Fruit fly (Drosophila melanogaster) whole organism, adult: ENCODE results near the gene CG3149.
A peak's percentile ranks its signal among the peaks of the same experiment; 100 is the strongest.

Experiments
- CG11617 ChIP-seq: fragments of 200-800 bp; sonication (Bioruptor generic); optimal IDR thresholded peaks from 2 replicates; lab custom pipeline; 2017; ENCODE audit warnings: mild to moderate bottlenecking, missing biosample characterization, missing genetic modification reagents, missing genetic modification characterization
- CG12768 ChIP-seq: fragments of 200-800 bp; sonication (Bioruptor generic); optimal IDR thresholded peaks from 2 replicates; lab custom pipeline; 2017; ENCODE audit warnings: missing biosample characterization, missing genetic modification characterization, mild to moderate bottlenecking, moderate library complexity, missing genetic modification reagents
- CG14711 ChIP-seq: fragments of 200-800 bp; sonication (Bioruptor generic); optimal IDR thresholded peaks from 2 replicates; lab custom pipeline; 2018; ENCODE audit warnings: missing biosample characterization, mild to moderate bottlenecking, missing genetic modification characterization, moderate library complexity
- CG1620 ChIP-seq: fragments of 200-800 bp; sonication (Bioruptor generic); optimal IDR thresholded peaks from 2 replicates; lab custom pipeline; 2016; ENCODE audit warnings: missing biosample characterization, missing genetic modification characterization
- CG33017 ChIP-seq: fragments of 200-800 bp; sonication (Bioruptor generic); optimal IDR thresholded peaks from 2 replicates; lab custom pipeline; 2018; ENCODE audit warnings: missing biosample characterization, mild to moderate bottlenecking, missing genetic modification characterization, moderate library complexity
- CG5204 ChIP-seq: fragments of 200-800 bp; sonication (Bioruptor generic); optimal IDR thresholded peaks from 2 replicates; lab custom pipeline; 2016; ENCODE audit warnings: missing biosample characterization, missing genetic modification characterization
- CG7045 ChIP-seq: fragments of 200-800 bp; sonication (Bioruptor generic); optimal IDR thresholded peaks from 2 replicates; lab custom pipeline; 2017; ENCODE audit warnings: missing biosample characterization, mild to moderate bottlenecking, missing genetic modification characterization
- CG7101 ChIP-seq: fragments of 200-800 bp; sonication (Bioruptor generic); optimal IDR thresholded peaks from 2 replicates; lab custom pipeline; 2018; ENCODE audit warnings: missing biosample characterization, mild to moderate bottlenecking, missing genetic modification characterization, moderate library complexity
- Clk ChIP-seq: fragments of 200-800 bp; sonication (Bioruptor generic); optimal IDR thresholded peaks from 2 replicates; lab custom pipeline; 2017; ENCODE audit warnings: missing biosample characterization, missing genetic modification characterization
- Crg-1 ChIP-seq: fragments of 200-800 bp; sonication (Bioruptor generic); optimal IDR thresholded peaks from 2 replicates; lab custom pipeline; 2016; ENCODE audit warnings: missing biosample characterization, missing genetic modification characterization
- Hr96 ChIP-seq: fragments of 200-800 bp; sonication (Bioruptor generic); optimal IDR thresholded peaks from 2 replicates; lab custom pipeline; 2016; ENCODE audit warnings: missing biosample characterization, missing genetic modification characterization
- Mnt ChIP-seq: fragments of 200-800 bp; sonication (Bioruptor generic); optimal IDR thresholded peaks from 2 replicates; lab custom pipeline; 2016; ENCODE audit warnings: missing biosample characterization, mild to moderate bottlenecking, missing genetic modification characterization
- bab1 ChIP-seq: fragments of 200-800 bp; sonication (Bioruptor generic); optimal IDR thresholded peaks from 3 replicates; lab custom pipeline; 2019; ENCODE audit warnings: missing biosample characterization, mild to moderate bottlenecking, missing genetic modification characterization, moderate library complexity
- cic ChIP-seq: fragments of 200-800 bp; sonication (Bioruptor generic); optimal IDR thresholded peaks from 2 replicates; lab custom pipeline; 2017; ENCODE audit warnings: missing biosample characterization, mild to moderate bottlenecking, missing genetic modification characterization, moderate library complexity
- cnc ChIP-seq, 2 experiments: fragments of >200 bp; optimal IDR thresholded peaks; 2 replicates each; lab custom pipeline; 2017
- kay ChIP-seq: fragments of 200-800 bp; sonication (Bioruptor generic); peaks from one replicate; lab custom pipeline; 2016; ENCODE audit warnings: missing biosample characterization, missing genetic modification characterization, borderline replicate concordance
- ovo ChIP-seq: fragments of 200-800 bp; sonication (Bioruptor generic); optimal IDR thresholded peaks from 2 replicates; lab custom pipeline; 2016; ENCODE audit warnings: missing biosample characterization, missing genetic modification characterization
- pad ChIP-seq: fragments of 200-800 bp; sonication (Bioruptor generic); optimal IDR thresholded peaks from 3 replicates; lab custom pipeline; 2017; ENCODE audit warnings: missing biosample characterization, missing genetic modification characterization, mild to moderate bottlenecking, moderate library complexity, missing genetic modification reagents
- tj ChIP-seq: fragments of 200-800 bp; sonication (Bioruptor generic); optimal IDR thresholded peaks from 3 replicates; lab custom pipeline; 2017; ENCODE audit warnings: missing biosample characterization, mild to moderate bottlenecking, missing genetic modification characterization, moderate library complexity
- toe ChIP-seq: fragments of 200-800 bp; sonication (Bioruptor generic); optimal IDR thresholded peaks from 2 replicates; lab custom pipeline; 2016; ENCODE audit warnings: missing biosample characterization, missing genetic modification characterization

CG3149 gene

DNA sequence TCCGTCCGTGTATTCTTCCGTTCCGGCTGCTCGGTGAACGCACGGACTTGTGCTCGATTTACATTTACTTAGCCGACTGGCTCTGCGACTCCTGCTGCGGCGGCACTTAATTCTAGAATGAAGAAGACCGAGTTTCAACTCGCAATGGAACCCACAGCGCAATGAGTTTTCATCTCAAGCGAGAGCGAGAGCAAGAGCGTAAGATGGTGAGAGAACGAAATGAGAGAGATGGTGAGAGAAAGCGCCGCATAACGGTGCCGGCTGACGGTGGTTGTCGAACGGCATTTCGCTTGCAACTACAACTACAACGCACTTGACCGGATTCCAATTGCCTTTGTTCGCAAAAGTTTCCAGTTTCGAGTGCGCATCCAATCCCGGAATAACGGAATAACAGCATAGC is 32.2 kb downstream of the CG3149 start, which contains the start of gene OtopLc:
Gene OtopLc (minus strand): TSS at position 101 of the 400 bp plus-strand sequence.
- no peak for TF ChIP-seq CG14711 (tag; lab: Kevin White, UChicago)
- no peak for TF ChIP-seq Hr96 (GFP tag; lab: Kevin White, UChicago)
- no peak for TF ChIP-seq tj (GFP tag; lab: Kevin White, UChicago)
- no peak for TF ChIP-seq CG5204 (GFP tag; lab: Kevin White, UChicago)
- no peak for TF ChIP-seq ovo (GFP tag; lab: Kevin White, UChicago)
- no peak for TF ChIP-seq CG11617 (GFP tag; lab: Kevin White, UChicago)
- TF ChIP-seq CG7045 (GFP tag; lab: Kevin White, UChicago) = no peak
- TF ChIP-seq CG12768 (GFP tag; lab: Kevin White, UChicago) = no peak
- TF ChIP-seq cic (GFP tag; lab: Kevin White, UChicago) = no peak
- no peak for TF ChIP-seq cnc (optimal IDR thresholded peaks at IDR 0.05; lab: Kevin White, UChicago)
- no peak for TF ChIP-seq Mnt (GFP tag; lab: Kevin White, UChicago)
- no peak for TF ChIP-seq Crg-1 (GFP tag; lab: Kevin White, UChicago)
- TF ChIP-seq CG33017 = no peak
- no peak for TF ChIP-seq Clk (GFP tag; lab: Kevin White, UChicago)
- TF ChIP-seq CG1620 (GFP tag; lab: Kevin White, UChicago) = no peak

DNA sequence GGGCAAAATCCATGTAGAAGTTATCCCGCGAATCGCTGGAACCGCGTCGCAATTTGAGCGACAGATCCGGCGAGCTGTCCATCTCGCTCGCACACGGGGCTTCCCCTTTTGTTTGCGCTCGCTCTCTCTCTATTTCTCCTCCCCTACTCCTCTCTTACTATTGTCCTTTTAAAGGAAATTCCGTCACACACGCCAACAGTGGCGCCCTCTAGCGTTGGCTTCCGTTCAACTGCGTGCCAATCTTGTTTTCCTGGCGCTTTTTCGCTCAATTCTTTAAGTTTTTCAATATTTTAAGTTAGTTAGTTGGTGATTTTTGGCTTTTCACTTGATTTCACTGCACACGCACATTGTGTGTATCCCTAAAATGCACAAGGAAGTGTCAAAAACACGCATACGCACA is 33.0 kb downstream of the CG3149 start:
- no peak for TF ChIP-seq CG7045 (GFP tag; lab: Kevin White, UChicago)
- TF ChIP-seq CG12768 (GFP tag; lab: Kevin White, UChicago) = no peak
- TF ChIP-seq ovo (GFP tag; lab: Kevin White, UChicago) = no peak
- TF ChIP-seq pad (GFP tag; lab: Kevin White, UChicago) = peak; percentile 53

DNA sequence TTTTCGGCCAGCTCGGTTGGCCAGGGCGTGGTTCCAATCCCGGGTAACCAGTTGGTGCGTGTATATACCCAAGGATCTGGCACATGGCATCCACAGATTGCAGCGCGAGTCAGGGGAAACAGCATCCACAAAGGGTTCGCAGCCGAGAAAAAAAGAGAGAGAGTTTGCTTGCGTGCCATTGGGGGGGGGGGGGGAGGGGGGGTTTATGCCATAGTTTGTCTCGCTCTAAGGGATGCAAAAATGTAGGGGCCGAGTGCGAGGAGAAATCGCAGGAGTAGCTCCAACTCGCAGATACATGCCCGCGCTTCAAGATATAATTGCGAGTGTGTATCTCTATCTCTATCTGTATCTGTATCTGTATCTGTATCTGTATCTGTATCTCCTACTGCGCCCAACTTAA is 45.0 kb downstream of the CG3149 start:
- TF ChIP-seq cnc (optimal IDR thresholded peaks at IDR 0.05; lab: Kevin White, UChicago) (no peak), tj (GFP tag; lab: Kevin White, UChicago) (no peak), CG7101 (tag; lab: Kevin White, UChicago) (no peak), pad (GFP tag; lab: Kevin White, UChicago) (peak; percentile 96), cic (GFP tag; lab: Kevin White, UChicago) (no peak), CG7045 (GFP tag; lab: Kevin White, UChicago) (no peak)

DNA sequence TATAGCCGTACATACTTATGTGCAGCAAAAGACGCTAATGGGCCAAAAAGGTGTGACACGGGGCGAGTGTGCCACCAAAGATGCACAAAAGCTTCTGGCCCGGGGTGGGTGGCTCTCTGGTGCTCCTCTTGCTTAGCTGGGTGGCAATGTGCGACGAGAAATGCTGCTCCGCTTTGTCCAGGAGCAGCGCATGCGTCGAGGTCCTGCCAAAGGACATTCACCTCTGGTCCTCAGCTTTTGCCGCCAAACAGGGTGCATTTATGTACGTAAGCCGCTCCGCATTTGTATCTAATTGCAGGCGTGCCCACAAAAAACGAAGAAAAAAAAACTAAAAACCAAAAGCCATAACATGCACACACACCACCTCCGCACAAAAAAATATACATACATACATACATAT is 45.6 kb downstream of the CG3149 start:
- TF ChIP-seq CG7045 (GFP tag; lab: Kevin White, UChicago) = no peak
- no peak for TF ChIP-seq Crg-1 (GFP tag; lab: Kevin White, UChicago)
- TF ChIP-seq CG33017 = no peak
- TF ChIP-seq CG7101 (tag; lab: Kevin White, UChicago) = no peak
- no peak for TF ChIP-seq Hr96 (GFP tag; lab: Kevin White, UChicago)
- no peak for TF ChIP-seq CG12768 (GFP tag; lab: Kevin White, UChicago)
- no peak for TF ChIP-seq bab1 (GFP tag; lab: Kevin White, UChicago)
- TF ChIP-seq cnc (optimal IDR thresholded peaks at IDR 0.05; lab: Kevin White, UChicago) = no peak
- no peak for TF ChIP-seq CG1620 (GFP tag; lab: Kevin White, UChicago)
- TF ChIP-seq Clk (GFP tag; lab: Kevin White, UChicago) = no peak
- TF ChIP-seq CG14711 (tag; lab: Kevin White, UChicago) = no peak
- no peak for TF ChIP-seq kay (GFP tag; lab: Kevin White, UChicago)
- no peak for TF ChIP-seq cic (GFP tag; lab: Kevin White, UChicago)
- TF ChIP-seq Mnt (GFP tag; lab: Kevin White, UChicago) = no peak

DNA sequence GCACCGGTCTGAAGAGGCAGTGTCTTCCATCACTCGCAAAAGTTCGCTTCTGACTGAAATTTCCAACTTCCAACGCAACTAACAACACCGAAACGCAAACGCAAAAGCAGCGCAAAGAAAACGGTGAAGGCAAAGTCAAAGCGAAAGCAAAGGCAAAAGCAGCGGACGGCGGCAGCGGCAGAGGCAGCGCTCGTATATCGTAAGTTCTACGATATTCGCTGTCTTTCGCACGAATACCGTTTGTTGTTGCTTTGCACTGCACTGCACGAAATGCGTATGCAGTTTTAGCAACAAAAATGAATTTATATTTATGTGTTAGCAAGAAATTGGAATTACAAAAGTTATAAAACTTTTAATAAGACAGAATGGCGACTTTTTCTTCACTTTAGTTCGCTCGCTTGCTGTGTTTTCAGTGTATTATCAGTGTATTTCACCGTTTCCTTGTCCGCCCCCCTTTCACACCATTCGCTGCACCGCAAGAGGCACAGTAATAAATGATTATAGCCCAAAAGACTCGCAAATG is 46.5 kb downstream of the CG3149 start, which contains the start of gene OtopLa:
Gene OtopLa (minus strand): TSS at position 51 of the 523 bp plus-strand sequence.
- TF ChIP-seq CG12768 (GFP tag; lab: Kevin White, UChicago) (peak; percentile 51), Crg-1 (GFP tag; lab: Kevin White, UChicago) (no peak), toe (peak; percentile 23), CG7045 (GFP tag; lab: Kevin White, UChicago) (peak; percentile 53), tj (GFP tag; lab: Kevin White, UChicago) (no peak), CG11617 (GFP tag; lab: Kevin White, UChicago) (peak; percentile 5), CG33017 (peak; percentile 51), bab1 (GFP tag; lab: Kevin White, UChicago) (peak; percentile 15), CG7101 (tag; lab: Kevin White, UChicago) (peak; percentile 20), kay (GFP tag; lab: Kevin White, UChicago) (no peak), CG5204 (GFP tag; lab: Kevin White, UChicago) (peak; percentile 45)

DNA sequence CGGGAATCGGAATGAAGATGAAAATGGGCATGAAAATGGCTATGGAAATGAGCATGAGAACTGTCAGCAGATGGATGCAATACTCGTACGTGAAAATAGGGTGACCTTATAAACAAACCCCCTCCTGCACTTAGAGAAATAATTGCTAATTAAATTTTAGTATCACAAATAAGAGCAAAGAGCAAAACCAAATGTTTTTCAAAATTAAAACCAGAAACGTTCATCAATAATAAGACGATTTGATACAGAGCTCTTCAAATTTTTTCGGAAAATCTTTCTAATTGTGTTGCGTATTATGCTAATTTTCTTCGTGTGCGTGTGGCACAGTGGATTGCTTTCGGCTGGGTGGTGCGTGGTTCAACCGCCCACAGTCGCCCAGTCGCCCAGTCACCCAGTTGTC is 48.8 kb downstream of the CG3149 start:
- no peak for TF ChIP-seq Crg-1 (GFP tag; lab: Kevin White, UChicago)
- no peak for TF ChIP-seq cnc (optimal IDR thresholded peaks at IDR 0.05; lab: Kevin White, UChicago)
- no peak for TF ChIP-seq kay (GFP tag; lab: Kevin White, UChicago)
- no peak for TF ChIP-seq Hr96 (GFP tag; lab: Kevin White, UChicago)
